Fruit fly (Drosophila melanogaster) whole organism, embryonic: ENCODE data around the gene CG31776.

ENCODE experiments used
- Adf1 ChIP-seq: fragments of 200-800 bp; sonication (Bioruptor generic); IDR thresholded peaks from 2 replicates; pipeline ENCODE4 v1.3.6; 2022; ENCODE audit warnings: missing biosample characterization, missing genetic modification characterization
- Awh ChIP-seq: fragments of 200-800 bp; sonication (Bioruptor generic); IDR thresholded peaks from 2 replicates; pipeline ENCODE4, ENCODE4 v1.3.6; 2022; ENCODE audit warnings: missing biosample characterization, missing genetic modification characterization
- Bteb2 ChIP-seq: fragments of 200-800 bp; sonication (Bioruptor generic); optimal IDR thresholded peaks from 2 replicates; lab custom pipeline; 2016; ENCODE audit warnings: missing biosample characterization, missing genetic modification characterization
- CG10209 ChIP-seq: fragments of 200-800 bp; sonication (Bioruptor generic); optimal IDR thresholded peaks from 3 replicates; lab custom pipeline; 2017; ENCODE audit warnings: missing biosample characterization, mild to moderate bottlenecking, missing genetic modification characterization, missing genetic modification reagents
- CG10321 ChIP-seq: fragments of 200-800 bp; sonication (Bioruptor generic); IDR thresholded peaks from 2 replicates; pipeline ENCODE4 v1.3.6; 2022; ENCODE audit warnings: missing biosample characterization, missing genetic modification characterization
- CG11723 ChIP-seq: fragments of 200-800 bp; sonication (Bioruptor generic); optimal IDR thresholded peaks from 2 replicates; lab custom pipeline; 2017; ENCODE audit warnings: missing biosample characterization, mild to moderate bottlenecking, missing genetic modification characterization
- CG12104 ChIP-seq: fragments of 200-800 bp; sonication (Bioruptor generic); optimal IDR thresholded peaks from 3 replicates; lab custom pipeline; 2016; ENCODE audit warnings: missing biosample characterization, missing genetic modification characterization
- CG12659 ChIP-seq: fragments of 200-800 bp; sonication (Bioruptor generic); optimal IDR thresholded peaks from 3 replicates; lab custom pipeline; 2017; ENCODE audit warnings: mild to moderate bottlenecking, missing biosample characterization, missing genetic modification reagents, missing genetic modification characterization
- CG12744 ChIP-seq: fragments of 200-800 bp; sonication (Bioruptor generic); optimal IDR thresholded peaks from 2 replicates; lab custom pipeline; 2016; ENCODE audit warnings: missing biosample characterization, missing genetic modification characterization
- CG13775 ChIP-seq: fragments of 200-800 bp; sonication (Bioruptor generic); optimal IDR thresholded peaks from 3 replicates; lab custom pipeline; 2017; ENCODE audit warnings: missing biosample characterization, mild to moderate bottlenecking, missing genetic modification characterization
- CG13894 ChIP-seq: fragments of 200-800 bp; sonication (Bioruptor generic); optimal IDR thresholded peaks from 3 replicates; lab custom pipeline; 2018; ENCODE audit warnings: missing biosample characterization, mild to moderate bottlenecking, missing genetic modification characterization, moderate library complexity
- CG15514 ChIP-seq: fragments of 200-800 bp; sonication (Bioruptor generic); optimal IDR thresholded peaks from 3 replicates; lab custom pipeline; 2017; ENCODE audit warnings: missing biosample characterization, missing genetic modification characterization, mild to moderate bottlenecking, moderate library complexity, missing genetic modification reagents
- CG17328 ChIP-seq: fragments of 200-800 bp; sonication (Bioruptor generic); IDR thresholded peaks from 2 replicates; pipeline ENCODE4 v1.3.6; 2022; ENCODE audit warnings: missing biosample characterization, missing genetic modification characterization
- CG17359 ChIP-seq: fragments of 200-800 bp; sonication (Bioruptor generic); optimal IDR thresholded peaks from 3 replicates; lab custom pipeline; 2018; ENCODE audit warnings: missing biosample characterization, mild to moderate bottlenecking, missing genetic modification characterization, moderate library complexity
- CG2120 ChIP-seq: fragments of 200-800 bp; sonication (Bioruptor generic); optimal IDR thresholded peaks from 3 replicates; lab custom pipeline; 2016; ENCODE audit warnings: missing biosample characterization, missing genetic modification characterization
- CG30020 ChIP-seq: fragments of 200-800 bp; optimal IDR thresholded peaks from 2 replicates; lab custom pipeline; 2019; ENCODE audit warnings: missing biosample characterization, mild to moderate bottlenecking, missing genetic modification characterization, moderate library complexity
- CG34376 ChIP-seq: fragments of 200-800 bp; sonication (Bioruptor generic); optimal IDR thresholded peaks from 2 replicates; lab custom pipeline; 2018; ENCODE audit warnings: missing biosample characterization, mild to moderate bottlenecking, missing genetic modification characterization
- CG7786 ChIP-seq: fragments of 200-800 bp; sonication (Bioruptor generic); optimal IDR thresholded peaks from 2 replicates; lab custom pipeline; 2016; ENCODE audit warnings: missing biosample characterization, missing genetic modification characterization
- CHES-1-like ChIP-seq: fragments of 200-800 bp; sonication (Bioruptor generic); optimal IDR thresholded peaks from 2 replicates; lab custom pipeline; 2016; ENCODE audit warnings: missing biosample characterization, missing genetic modification characterization
- CrebB ChIP-seq: fragments of 200-800 bp; sonication (Bioruptor generic); optimal IDR thresholded peaks from 3 replicates; lab custom pipeline; 2018; ENCODE audit warnings: missing biosample characterization, mild to moderate bottlenecking, missing genetic modification characterization
- E2f2 ChIP-seq: fragments of 200-800 bp; sonication (Bioruptor generic); IDR thresholded peaks from 2 replicates; pipeline ENCODE4 v1.3.6; 2022; ENCODE audit warnings: missing biosample characterization, missing genetic modification characterization
- Eip74EF ChIP-seq, 2 experiments: fragments of 200-800 bp in 1 of 2; fragments of >200 bp in 1 of 2; sonication (Bioruptor generic) in 1 of 2; optimal IDR thresholded peaks; 2 replicates each; lab custom pipeline; 2017 to 2019; ENCODE audit warnings: missing biosample characterization in 2 of 2, missing genetic modification characterization in 2 of 2, mild to moderate bottlenecking in 1 of 2, moderate library complexity in 1 of 2
- Fer1 ChIP-seq: fragments of 200-800 bp; sonication (Bioruptor generic); optimal IDR thresholded peaks from 2 replicates; lab custom pipeline; 2017; ENCODE audit warnings: missing biosample characterization, mild to moderate bottlenecking, missing genetic modification characterization
- Fer3 ChIP-seq: fragments of 200-800 bp; sonication (Bioruptor generic); optimal IDR thresholded peaks from 2 replicates; lab custom pipeline; 2018; ENCODE audit warnings: missing biosample characterization, mild to moderate bottlenecking, missing genetic modification characterization, moderate library complexity
- Gsc ChIP-seq: fragments of 200-800 bp; sonication (Bioruptor generic); IDR thresholded peaks from 2 replicates; pipeline ENCODE4 v1.3.6; 2022; ENCODE audit warnings: missing biosample characterization, missing genetic modification characterization
- HHEX ChIP-seq: fragments of 200-800 bp; sonication (Bioruptor generic); optimal IDR thresholded peaks from 3 replicates; lab custom pipeline; 2017; ENCODE audit warnings: missing biosample characterization, mild to moderate bottlenecking, missing genetic modification characterization, missing genetic modification reagents
- Hr3 ChIP-seq: fragments of 200-800 bp; sonication (Bioruptor generic); optimal IDR thresholded peaks from 3 replicates; lab custom pipeline; 2016; ENCODE audit warnings: missing biosample characterization, missing genetic modification characterization
- Lhr ChIP-seq: fragments of 200-800 bp; sonication (Bioruptor generic); optimal IDR thresholded peaks from 3 replicates; lab custom pipeline; 2017; ENCODE audit warnings: mild to moderate bottlenecking, missing biosample characterization, missing genetic modification reagents, missing genetic modification characterization
- Mes4 ChIP-seq: fragments of 200-800 bp; sonication (Bioruptor generic); optimal IDR thresholded peaks from 2 replicates; lab custom pipeline; 2016; ENCODE audit warnings: missing biosample characterization, missing genetic modification characterization
- Scr ChIP-seq: fragments of 200-800 bp; sonication (Bioruptor generic); IDR thresholded peaks from 2 replicates; pipeline ENCODE4 v1.3.6; 2022; ENCODE audit warnings: missing biosample characterization, missing genetic modification characterization; ENCODE audit not compliant: partially characterized antibody
- Sry-β ChIP-seq: fragments of 200-800 bp; sonication (Bioruptor generic); optimal IDR thresholded peaks from 2 replicates; lab custom pipeline; 2018; ENCODE audit warnings: missing biosample characterization, mild to moderate bottlenecking, missing genetic modification characterization, moderate library complexity
- bcd ChIP-seq: fragments of 200-800 bp; sonication (Bioruptor generic); optimal IDR thresholded peaks from 2 replicates; lab custom pipeline; 2017; ENCODE audit warnings: missing biosample characterization, mild to moderate bottlenecking, missing genetic modification characterization
- bsh ChIP-seq, 2 experiments: fragments of 200-800 bp; sonication (Bioruptor generic); optimal IDR thresholded peaks; 2 replicates each; lab custom pipeline; 2017 to 2018; ENCODE audit warnings: mild to moderate bottlenecking in 2 of 2, missing biosample characterization in 2 of 2, missing genetic modification characterization in 2 of 2, moderate library complexity in 1 of 2
- croc ChIP-seq: fragments of 200-800 bp; sonication (Bioruptor generic); conservative IDR thresholded peaks from 3 replicates; pipeline ENCODE4 v1.3.6; 2022; ENCODE audit warnings: missing biosample characterization, missing genetic modification characterization
- dpn ChIP-seq, 2 experiments: fragments of 200-800 bp; sonication (Bioruptor generic); optimal IDR thresholded peaks; 3 replicates each; lab custom pipeline; 2016; ENCODE audit warnings: missing biosample characterization in 2 of 2, missing genetic modification characterization in 2 of 2
- dysf ChIP-seq: fragments of 200-800 bp; sonication (Bioruptor generic); IDR thresholded peaks from 3 replicates; pipeline ENCODE4 v1.3.6; 2022; ENCODE audit warnings: missing biosample characterization, missing genetic modification characterization
- gfzf ChIP-seq: fragments of 200-800 bp; sonication (Bioruptor generic); optimal IDR thresholded peaks from 2 replicates; lab custom pipeline; 2016; ENCODE audit warnings: missing biosample characterization, mild to moderate bottlenecking, missing genetic modification characterization, moderate library complexity
- grau ChIP-seq: fragments of 200-800 bp; optimal IDR thresholded peaks from 3 replicates; lab custom pipeline; 2019; ENCODE audit warnings: missing biosample characterization, mild to moderate bottlenecking, missing genetic modification characterization, moderate library complexity
- jing ChIP-seq: fragments of 200-800 bp; sonication (Bioruptor generic); optimal IDR thresholded peaks from 2 replicates; lab custom pipeline; 2018; ENCODE audit warnings: missing biosample characterization, mild to moderate bottlenecking, missing genetic modification characterization
- mam ChIP-seq: fragments of 200-800 bp; sonication (Bioruptor generic); optimal IDR thresholded peaks from 3 replicates; lab custom pipeline; 2016; ENCODE audit warnings: missing biosample characterization, missing genetic modification characterization
- nerfin-2 ChIP-seq: fragments of 200-800 bp; sonication (Bioruptor generic); IDR thresholded peaks from 2 replicates; pipeline ENCODE4 v1.3.6; 2022; ENCODE audit warnings: missing biosample characterization, missing genetic modification characterization; ENCODE audit not compliant: partially characterized antibody
- otp ChIP-seq: fragments of 200-800 bp; sonication (Bioruptor generic); IDR thresholded peaks from 3 replicates; pipeline ENCODE4, ENCODE4 v1.3.6; 2022; ENCODE audit warnings: missing biosample characterization, missing genetic modification characterization
- pan ChIP-seq, 4 experiments: fragments of >200 bp in 3 of 4; fragments of 200-800 bp in 1 of 4; sonication (Bioruptor generic) in 1 of 4; optimal IDR thresholded peaks in 3 of 4; IDR thresholded peaks in 1 of 4; 2 replicates each; pipeline versions ENCODE4 v1.3.6 to Lab custom; 2017 to 2022; ENCODE audit warnings: missing biosample characterization in 2 of 4, missing genetic modification characterization in 2 of 4, mixed read lengths in 1 of 4
- pfk ChIP-seq: fragments of 200-800 bp; sonication (Bioruptor generic); optimal IDR thresholded peaks from 2 replicates; lab custom pipeline; 2018; ENCODE audit warnings: missing biosample characterization, mild to moderate bottlenecking, missing genetic modification characterization, moderate library complexity
- slp2 ChIP-seq: fragments of 200-800 bp; sonication (Bioruptor generic); optimal IDR thresholded peaks from 2 replicates; lab custom pipeline; 2016; ENCODE audit warnings: missing biosample characterization, missing genetic modification characterization
- tgo ChIP-seq: fragments of 200-800 bp; sonication (Bioruptor generic); IDR thresholded peaks from 3 replicates; pipeline ENCODE4 v1.3.6; 2022; ENCODE audit warnings: missing biosample characterization, missing genetic modification characterization
- vfl ChIP-seq: fragments of 200-800 bp; sonication (Bioruptor generic); optimal IDR thresholded peaks from 2 replicates; lab custom pipeline; 2016; ENCODE audit warnings: missing biosample characterization, missing genetic modification characterization
- vnd ChIP-seq: fragments of 200-800 bp; sonication (Bioruptor generic); IDR thresholded peaks from 3 replicates; pipeline ENCODE4 v1.3.6; 2022; ENCODE audit warnings: missing biosample characterization, missing genetic modification characterization; ENCODE audit not compliant: partially characterized antibody
- zf30C ChIP-seq: fragments of 200-800 bp; sonication (Bioruptor generic); optimal IDR thresholded peaks from 3 replicates; lab custom pipeline; 2018; ENCODE audit warnings: missing biosample characterization, mild to moderate bottlenecking, missing genetic modification characterization

CG31776 gene

dm6 chr2L:3457007-3457406 is 13.0 kb upstream of the CG31776 start, which contains the start of the genes Cog3 and Sec5:
Gene Cog3 (minus strand): TSS chr2L:3457064.
Gene Sec5 (plus strand): TSS chr2L:3457302.
- TF ChIP-seq otp (GFP tag; lab: Robert Waterston, UW): no peak
- no peak for TF ChIP-seq Eip74EF (GFP tag; optimal IDR thresholded peaks at IDR 0.05; lab: Kevin White, UChicago)
- TF ChIP-seq pfk: no peak
- peak; percentile 100 for TF ChIP-seq Sry-β
- TF ChIP-seq grau (tag; lab: Kevin White, UChicago): peak; percentile 73
- TF ChIP-seq gfzf (GFP tag; lab: Kevin White, UChicago): no peak
- no peak for TF ChIP-seq Gsc (GFP tag; lab: Robert Waterston, UW)
- peak; percentile 65 for TF ChIP-seq CG12659
- TF ChIP-seq CG10321 (GFP tag; lab: Robert Waterston, UW): no peak
- peak; percentile 80 for TF ChIP-seq Fer1 (GFP tag; lab: Kevin White, UChicago)
- TF ChIP-seq CHES-1-like (GFP tag; lab: Kevin White, UChicago): peak; percentile 57
- peak; percentile 90 for TF ChIP-seq CG2120 (GFP tag; lab: Kevin White, UChicago)
- TF ChIP-seq CrebB (tag; lab: Kevin White, UChicago): peak; percentile 29
- TF ChIP-seq Lhr (GFP tag; lab: Kevin White, UChicago): no peak
- TF ChIP-seq nerfin-2 (GFP tag; lab: Robert Waterston, UW): no peak
- 0 out of 2 replicates have a peak, but pooled peaks have one; percentile 26 for TF ChIP-seq Scr (GFP tag; lab: Robert Waterston, UW)
- no peak for TF ChIP-seq bcd (GFP tag; lab: Kevin White, UChicago)
- TF ChIP-seq CG30020 (tag; lab: Kevin White, UChicago): peak; percentile 45
- peak; percentile 74 for TF ChIP-seq Fer3 (tag; lab: Kevin White, UChicago)
- no peak for TF ChIP-seq CG11723 (GFP tag; lab: Kevin White, UChicago)
- TF ChIP-seq tgo (GFP tag; lab: Robert Waterston, UW): peak; percentile 53; the same call in 1 of the 3 replicates
- TF ChIP-seq E2f2: peak; percentile 17; the same call in 1 of the 2 replicates
- peak; percentile 57 for TF ChIP-seq CG17359
- peak; percentile 45 to 52 for TF ChIP-seq dpn (GFP tag; optimal IDR thresholded peaks at IDR 0.05; lab: Kevin White, UChicago)
- TF ChIP-seq CG12744 (GFP tag; lab: Kevin White, UChicago): no peak
- no peak for TF ChIP-seq Adf1 (GFP tag; lab: Robert Waterston, UW)
- TF ChIP-seq slp2 (GFP tag; lab: Kevin White, UChicago): peak; percentile 6
- peak; percentile 26; the same call in 2 of the 3 replicates for TF ChIP-seq croc (GFP tag; lab: Robert Waterston, UW)
- peak; percentile 60 for TF ChIP-seq vfl
- TF ChIP-seq pan (optimal IDR thresholded peaks at IDR 0.05; lab: Kevin White, UChicago): no peak
- TF ChIP-seq pan (GFP tag; optimal IDR thresholded peaks at IDR 0.05 in 1 of 2, IDR thresholded peaks at IDR 0.05 in 1 of 2): peak in 1 of 2 experiments; percentile 69
- 0 out of 3 replicates have a peak, but pooled peaks have one; percentile 21 for TF ChIP-seq vnd (GFP tag; lab: Robert Waterston, UW)
- TF ChIP-seq Mes4 (GFP tag; lab: Kevin White, UChicago): peak; percentile 3
- TF ChIP-seq CG12104 (GFP tag; lab: Kevin White, UChicago): peak; percentile 58
- TF ChIP-seq Hr3 (GFP tag; lab: Kevin White, UChicago): peak; percentile 69
- no peak for TF ChIP-seq HHEX (GFP tag; lab: Kevin White, UChicago)
- TF ChIP-seq dysf (GFP tag; lab: Robert Waterston, UW): peak; percentile 71; the same call in 2 of the 3 replicates
- TF ChIP-seq CG34376 (GFP tag; lab: Kevin White, UChicago): peak; percentile 65
- no peak for TF ChIP-seq CG17328 (GFP tag; lab: Robert Waterston, UW)
- no peak for TF ChIP-seq Awh (GFP tag; lab: Robert Waterston, UW)
- peak; percentile 54 for TF ChIP-seq mam
- TF ChIP-seq bsh (GFP tag; optimal IDR thresholded peaks at IDR 0.05; lab: Kevin White, UChicago): no peak
- peak; percentile 74 for TF ChIP-seq CG15514 (GFP tag; lab: Kevin White, UChicago)
- TF ChIP-seq CG13894 (tag; lab: Kevin White, UChicago): no peak
- TF ChIP-seq zf30C (GFP tag; lab: Kevin White, UChicago): no peak
- TF ChIP-seq CG7786: peak; percentile 30
- TF ChIP-seq CG13775: peak; percentile 67
- no peak for TF ChIP-seq jing (GFP tag; lab: Kevin White, UChicago)
- peak; percentile 20 for TF ChIP-seq Bteb2
- peak; percentile 62 for TF ChIP-seq CG10209 (GFP tag; lab: Kevin White, UChicago)
